Worm (Caenorhabditis elegans): ENCODE results near the gene tag-89.

DNA sequence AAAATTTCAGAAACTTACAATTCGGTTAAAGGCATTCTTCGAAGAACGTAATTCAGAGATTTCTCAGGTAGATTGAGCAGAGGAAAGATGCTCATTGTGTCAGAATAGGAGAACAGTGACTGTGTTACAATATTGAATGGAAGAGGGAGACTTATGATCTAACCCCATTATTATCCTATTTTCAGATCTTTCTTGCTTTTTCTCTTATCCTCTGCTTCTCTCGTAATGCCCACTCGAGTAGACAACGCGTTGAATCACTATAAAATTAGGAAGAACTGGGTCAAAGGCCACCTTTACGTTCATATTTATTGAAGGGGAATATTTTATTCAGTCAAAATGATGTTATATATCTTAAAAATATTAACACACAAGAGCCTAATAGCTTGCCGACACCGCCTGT, 15.1 kb upstream of the tag-89 start, which contains the start of gene fbxb-76:
- TF ChIP-seq fos-1 (tag; optimal IDR thresholded peaks at IDR 0.05): no peak
- no peak for TF ChIP-seq nfya-1 (tag; optimal IDR thresholded peaks at IDR 0.05; ENCODE audit: insufficient read depth)
- TF ChIP-seq ceh-16 (tag; optimal IDR thresholded peaks at IDR 0.05): no peak
- TF ChIP-seq aly-2 (tag; optimal IDR thresholded peaks at IDR 0.05): no peak
- TF ChIP-seq nhr-28 (tag; optimal IDR thresholded peaks at IDR 0.05): no peak
- no peak for TF ChIP-seq mml-1 (tag; optimal IDR thresholded peaks at IDR 0.05)
- no peak for TF ChIP-seq ama-1 (optimal IDR thresholded peaks at IDR 0.05)
- no peak for TF ChIP-seq unc-39 (tag; optimal IDR thresholded peaks at IDR 0.05)
- no peak for TF ChIP-seq egl-27 (tag; optimal IDR thresholded peaks at IDR 0.05)
- TF ChIP-seq snpc-4 (tag; optimal IDR thresholded peaks at IDR 0.05): no peak
- no peak for TF ChIP-seq ceh-82 (tag; optimal IDR thresholded peaks at IDR 0.05)
- TF ChIP-seq nhr-11 (tag; optimal IDR thresholded peaks at IDR 0.05): no peak

Measured in whole organism, L3 larva.